Comparison of ENCODE assay signal across 1 fruit fly cellular context in the genomic region with DNA sequence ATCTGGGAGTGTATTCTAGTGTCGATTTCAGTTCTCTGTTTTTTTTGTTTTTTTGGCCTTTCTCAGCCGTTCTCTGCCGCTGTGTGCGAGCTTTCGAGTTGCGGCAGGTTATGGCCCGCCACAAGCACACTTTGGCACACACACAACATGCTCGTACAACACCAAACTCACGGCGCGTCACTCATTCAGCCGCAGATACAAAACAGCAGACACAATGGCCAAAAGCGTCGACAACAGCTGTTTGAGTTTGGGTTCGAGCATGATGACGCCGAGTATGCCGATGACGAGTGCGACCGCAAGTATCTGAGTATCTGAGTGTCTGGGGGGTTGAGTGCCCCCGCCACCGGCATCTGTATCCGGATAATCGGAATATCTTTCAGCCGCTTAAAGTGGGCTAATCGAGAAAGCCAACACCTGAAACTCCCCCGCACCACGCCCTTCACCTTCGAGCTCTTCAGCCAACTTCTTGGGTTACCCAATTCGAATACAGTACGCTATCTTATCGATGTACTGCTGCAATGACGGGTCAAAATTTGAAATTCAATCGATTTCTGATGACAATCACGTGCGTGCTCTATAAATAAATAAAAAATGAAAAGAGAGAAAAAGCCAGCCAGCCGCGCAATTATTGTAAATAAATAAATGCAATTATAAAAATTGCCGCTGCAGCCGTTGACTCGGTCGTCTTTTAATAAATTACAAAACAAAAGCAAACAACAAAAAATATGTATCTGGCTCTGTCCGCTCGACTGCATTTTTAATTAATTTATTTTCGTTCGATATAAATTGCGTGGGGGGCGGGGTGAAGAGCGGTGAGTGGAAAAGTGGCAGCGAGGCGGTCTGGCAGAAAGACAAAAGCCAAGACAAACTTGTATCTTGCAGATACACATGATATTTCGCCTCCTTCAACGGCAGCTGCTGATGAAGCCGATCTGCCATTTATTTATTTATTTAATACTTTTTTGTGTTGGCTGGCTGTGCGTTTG.
TF ChIP-seq lines count a peak whose summit lies in the region.

No protein-coding gene starts in this region.

TF ChIP-seq in whole organism, embryonic, 481 proteins besides CTCF, POLR2A, EP300 and RAD21 (continued from another document):
- TF ChIP-seq GATAe (GFP tag; conservative IDR thresholded peaks at IDR 0.05; lab: Robert Waterston, UW) (0 out of 2 replicates have a peak, but pooled peaks have one; percentile 36), CG5180 (GFP tag; optimal IDR thresholded peaks at IDR 0.05; lab: Kevin White, UChicago) (peak; percentile 95), Neu2 (GFP tag; optimal IDR thresholded peaks at IDR 0.05; lab: Kevin White, UChicago; ENCODE audit: borderline replicate concordance) (no peak), Pdp1 (GFP tag; optimal IDR thresholded peaks at IDR 0.05; lab: Kevin White, UChicago) (peak in 1 of 2 experiments; percentile 54), CG6254 (GFP tag; optimal IDR thresholded peaks at IDR 0.05; lab: Kevin White, UChicago) (peak; percentile 35), crp (GFP tag; optimal IDR thresholded peaks at IDR 0.05; lab: Kevin White, UChicago) (peak in 1 of 2 experiments; percentile 23), exex (tag; optimal IDR thresholded peaks at IDR 0.05; lab: Kevin White, UChicago) (peak; percentile 64), twi (tag; optimal IDR thresholded peaks at IDR 0.05; lab: Kevin White, UChicago) (no peak), CG12071 (GFP tag; optimal IDR thresholded peaks at IDR 0.05; lab: Kevin White, UChicago) (peak; percentile 32), chinmo (GFP tag; IDR thresholded peaks at IDR 0.05; lab: Robert Waterston, UW; ENCODE audit: partially characterized antibody) (peak; percentile 48; the same call in 1 of the 4 replicates), CG11398 (GFP tag; optimal IDR thresholded peaks at IDR 0.05; lab: Kevin White, UChicago) (no peak), CG14050 (GFP tag; IDR thresholded peaks at IDR 0.05; lab: Robert Waterston, UW) (no peak), fru (optimal IDR thresholded peaks at IDR 0.05; lab: Kevin White, UChicago) (no peak), Myb (GFP tag; optimal IDR thresholded peaks at IDR 0.05; lab: Kevin White, UChicago) (no peak), CG17359 (tag; optimal IDR thresholded peaks at IDR 0.05; lab: Kevin White, UChicago) (no peak), Ravus (GFP tag; IDR thresholded peaks at IDR 0.05; lab: Robert Waterston, UW) (no peak), CG2199 (GFP tag; IDR thresholded peaks at IDR 0.05; lab: Robert Waterston, UW) (peak; percentile 79; the same call in 1 of the 3 replicates), Lhr (GFP tag; optimal IDR thresholded peaks at IDR 0.05; lab: Kevin White, UChicago) (no peak), CG13775 (GFP tag; optimal IDR thresholded peaks at IDR 0.05; lab: Kevin White, UChicago) (no peak), D19A (tag; optimal IDR thresholded peaks at IDR 0.05; lab: Kevin White, UChicago) (peak; percentile 11), Hr78 (GFP tag; optimal IDR thresholded peaks at IDR 0.05; lab: Kevin White, UChicago) (peak in 1 of 2 experiments; percentile 34), her (GFP tag; optimal IDR thresholded peaks at IDR 0.05; lab: Kevin White, UChicago) (no peak), kni (GFP tag; optimal IDR thresholded peaks at IDR 0.05; lab: Kevin White, UChicago) (peak; percentile 50), cwo (GFP tag; optimal IDR thresholded peaks at IDR 0.05; lab: Kevin White, UChicago) (peak; percentile 65), CG1602 (GFP tag; optimal IDR thresholded peaks at IDR 0.05; lab: Kevin White, UChicago) (no peak), Vsx1 (GFP tag; optimal IDR thresholded peaks at IDR 0.05; lab: Kevin White, UChicago) (peak; percentile 67), sens (GFP tag; lab: Kevin White, UChicago) (peak; percentile 50), pan (optimal IDR thresholded peaks at IDR 0.05; lab: Kevin White, UChicago) (no peak), pan (GFP tag; optimal IDR thresholded peaks at IDR 0.05 in 1 of 2, IDR thresholded peaks at IDR 0.05 in 1 of 2) (peak in 1 of 2 experiments; percentile 29), cg (GFP tag; optimal IDR thresholded peaks at IDR 0.05; lab: Kevin White, UChicago) (peak; percentile 20), CG31365 (tag; optimal IDR thresholded peaks at IDR 0.05; lab: Kevin White, UChicago) (no peak), crol (GFP tag; IDR thresholded peaks at IDR 0.05; lab: Robert Waterston, UW) (peak; percentile 42; the same call in 1 of the 2 replicates), CG16779 (GFP tag; IDR thresholded peaks at IDR 0.05; lab: Robert Waterston, UW) (no peak), pzg (GFP tag; optimal IDR thresholded peaks at IDR 0.05; lab: Kevin White, UChicago) (no peak), sug (tag; optimal IDR thresholded peaks at IDR 0.05; lab: Kevin White, UChicago) (peak; percentile 37), CG12769 (tag; optimal IDR thresholded peaks at IDR 0.05; lab: Kevin White, UChicago) (peak; percentile 33), Sox102F (GFP tag; optimal IDR thresholded peaks at IDR 0.05; lab: Kevin White, UChicago) (peak; percentile 9), row (GFP tag; IDR thresholded peaks at IDR 0.05; lab: Robert Waterston, UW) (0 out of 3 replicates have a peak, but pooled peaks have one; percentile 2), CG2889 (GFP tag; IDR thresholded peaks at IDR 0.05; lab: Robert Waterston, UW) (no peak), sisA (GFP tag; IDR thresholded peaks at IDR 0.05; lab: Robert Waterston, UW) (no peak), CG8290 (GFP tag; optimal IDR thresholded peaks at IDR 0.05; lab: Kevin White, UChicago) (no peak), CG8290 (tag; optimal IDR thresholded peaks at IDR 0.05; lab: Kevin White, UChicago) (peak in 1 of 2 experiments; percentile 24), sqz (GFP tag; optimal IDR thresholded peaks at IDR 0.05; lab: Kevin White, UChicago) (peak; percentile 4), Med (GFP tag; lab: Kevin White, UChicago) (peak; percentile 44), stc (GFP tag; IDR thresholded peaks at IDR 0.05; lab: Robert Waterston, UW) (0 out of 2 replicates have a peak, but pooled peaks have one; percentile 6), sr (GFP tag; IDR thresholded peaks at IDR 0.05; lab: Robert Waterston, UW) (peak; percentile 83; the same call in 2 of the 3 replicates), vvl (GFP tag; IDR thresholded peaks at IDR 0.05; lab: Robert Waterston, UW) (peak; percentile 31; the same call in 1 of the 2 replicates), Dll (GFP tag; IDR thresholded peaks at IDR 0.05; lab: Robert Waterston, UW; ENCODE audit: partially characterized antibody) (no peak)
